Fruit fly (Drosophila melanogaster): Measurements from ENCODE around the gene CG32264.

CG32264 gene

dm6 chr3L:3809943-3810342 is 3.7 kb upstream of the CG32264 start, which contains the start of gene CG32262:
Gene CG32262, minus strand, starts transcription at chr3L:3810196.
- TF ChIP-seq Pif1B (GFP tag; optimal IDR thresholded peaks at IDR 0.05) (no peak), CG10348 (GFP tag; IDR thresholded peaks at IDR 0.05) (no peak), CG8301 (tag; optimal IDR thresholded peaks at IDR 0.05) (no peak), CG12605 (GFP tag; IDR thresholded peaks at IDR 0.05) (no peak), Snoo (tag; optimal IDR thresholded peaks at IDR 0.05) (no peak), CG9948 (tag; optimal IDR thresholded peaks at IDR 0.05) (no peak), CG17806 (tag; optimal IDR thresholded peaks at IDR 0.05) (no peak), CG15710 (tag; optimal IDR thresholded peaks at IDR 0.05) (no peak), D1 (tag; optimal IDR thresholded peaks at IDR 0.05) (no peak), CG13204 (GFP tag; optimal IDR thresholded peaks at IDR 0.05) (no peak), CG14655 (GFP tag; optimal IDR thresholded peaks at IDR 0.05) (no peak), gl (tag; optimal IDR thresholded peaks at IDR 0.05) (no peak), Ets98B (GFP tag; IDR thresholded peaks at IDR 0.05) (no peak), CG4496 (GFP tag; IDR thresholded peaks at IDR 0.05) (no peak)

- peak; percentile 73 for TF ChIP-seq CG15710 (tag; optimal IDR thresholded peaks at IDR 0.05)
- no peak for TF ChIP-seq EcR (GFP tag; optimal IDR thresholded peaks at IDR 0.05)
- TF ChIP-seq CG9948 (tag; optimal IDR thresholded peaks at IDR 0.05), result peak; percentile 21
- TF ChIP-seq Snoo (tag; optimal IDR thresholded peaks at IDR 0.05), result peak; percentile 59
- TF ChIP-seq CG34367 (tag; optimal IDR thresholded peaks at IDR 0.05), result peak; percentile 70
- no peak for TF ChIP-seq CG14655 (GFP tag; optimal IDR thresholded peaks at IDR 0.05)
- TF ChIP-seq CG8301 (tag; optimal IDR thresholded peaks at IDR 0.05), result peak; percentile 25
- TF ChIP-seq CG32121 (GFP tag; IDR thresholded peaks at IDR 0.05), result peak; percentile 60
- no peak for TF ChIP-seq D1 (tag; optimal IDR thresholded peaks at IDR 0.05)
- peak; percentile 57 for TF ChIP-seq CG8159 (tag; optimal IDR thresholded peaks at IDR 0.05)
- TF ChIP-seq CG13204 (GFP tag; optimal IDR thresholded peaks at IDR 0.05), result no peak
- peak; percentile 48 for TF ChIP-seq CG17806 (tag; optimal IDR thresholded peaks at IDR 0.05)
- TF ChIP-seq Pif1A (GFP tag; optimal IDR thresholded peaks at IDR 0.05), result no peak
- TF ChIP-seq CG12605 (GFP tag; IDR thresholded peaks at IDR 0.05), result peak; percentile 50; the same call in 1 of the 2 replicates
- TF ChIP-seq gl (tag; optimal IDR thresholded peaks at IDR 0.05), result no peak
- TF ChIP-seq CG4496 (GFP tag; IDR thresholded peaks at IDR 0.05), result peak; percentile 83
- 0 out of 2 replicates have a peak, but pooled peaks have one; percentile 9 for TF ChIP-seq rn (GFP tag; IDR thresholded peaks at IDR 0.05)
- peak; percentile 85; the same call in 2 of the 3 replicates for TF ChIP-seq fd96Ca (GFP tag; IDR thresholded peaks at IDR 0.05)
- peak; percentile 73 for TF ChIP-seq Ets98B (GFP tag; IDR thresholded peaks at IDR 0.05)
- no peak for TF ChIP-seq CG10348 (GFP tag; IDR thresholded peaks at IDR 0.05)
- TF ChIP-seq Pif1B (GFP tag; optimal IDR thresholded peaks at IDR 0.05), result no peak
Measured at dm6 chr3L:3802677-3803076, 3.6 kb downstream of the CG32264 start.

dm6 chr3L:3801813-3802212 is 4.4 kb downstream of the CG32264 start:
- no peak for TF ChIP-seq CG4496 (GFP tag; IDR thresholded peaks at IDR 0.05)
- no peak for TF ChIP-seq Snoo (tag; optimal IDR thresholded peaks at IDR 0.05)
- no peak for TF ChIP-seq CG12605 (GFP tag; IDR thresholded peaks at IDR 0.05)
- TF ChIP-seq CG9948 (tag; optimal IDR thresholded peaks at IDR 0.05), result no peak
- TF ChIP-seq rn (GFP tag; IDR thresholded peaks at IDR 0.05), result no peak
- no peak for TF ChIP-seq Pif1B (GFP tag; optimal IDR thresholded peaks at IDR 0.05)
- TF ChIP-seq CG17806 (tag; optimal IDR thresholded peaks at IDR 0.05), result no peak
- TF ChIP-seq CG10348 (GFP tag; IDR thresholded peaks at IDR 0.05), result no peak
- no peak for TF ChIP-seq EcR (GFP tag; optimal IDR thresholded peaks at IDR 0.05)
- TF ChIP-seq gl (tag; optimal IDR thresholded peaks at IDR 0.05), result no peak
- peak; percentile 28 for TF ChIP-seq CG8159 (tag; optimal IDR thresholded peaks at IDR 0.05)
- TF ChIP-seq CG13204 (GFP tag; optimal IDR thresholded peaks at IDR 0.05), result no peak
- no peak for TF ChIP-seq fd96Ca (GFP tag; IDR thresholded peaks at IDR 0.05)
- no peak for TF ChIP-seq D1 (tag; optimal IDR thresholded peaks at IDR 0.05)
- no peak for TF ChIP-seq CG15710 (tag; optimal IDR thresholded peaks at IDR 0.05)
- no peak for TF ChIP-seq Ets98B (GFP tag; IDR thresholded peaks at IDR 0.05)
- no peak for TF ChIP-seq CG34367 (tag; optimal IDR thresholded peaks at IDR 0.05)
- peak; percentile 26 for TF ChIP-seq Pif1A (GFP tag; optimal IDR thresholded peaks at IDR 0.05)
- no peak for TF ChIP-seq CG32121 (GFP tag; IDR thresholded peaks at IDR 0.05)
- TF ChIP-seq CG14655 (GFP tag; optimal IDR thresholded peaks at IDR 0.05), result no peak
- peak; percentile 16 for TF ChIP-seq CG8301 (tag; optimal IDR thresholded peaks at IDR 0.05)

- TF ChIP-seq Ets98B (GFP tag; IDR thresholded peaks at IDR 0.05) (no peak), D1 (tag; optimal IDR thresholded peaks at IDR 0.05) (no peak), CG10348 (GFP tag; IDR thresholded peaks at IDR 0.05) (no peak), CG8159 (tag; optimal IDR thresholded peaks at IDR 0.05) (peak; percentile 25), fd96Ca (GFP tag; IDR thresholded peaks at IDR 0.05) (peak; percentile 29; the same call in 1 of the 3 replicates), Snoo (tag; optimal IDR thresholded peaks at IDR 0.05) (no peak), Pif1A (GFP tag; optimal IDR thresholded peaks at IDR 0.05) (no peak), EcR (GFP tag; optimal IDR thresholded peaks at IDR 0.05) (no peak), CG14655 (GFP tag; optimal IDR thresholded peaks at IDR 0.05) (no peak), CG17806 (tag; optimal IDR thresholded peaks at IDR 0.05) (peak; percentile 39), CG15710 (tag; optimal IDR thresholded peaks at IDR 0.05) (peak; percentile 11), rn (GFP tag; IDR thresholded peaks at IDR 0.05) (no peak), CG8301 (tag; optimal IDR thresholded peaks at IDR 0.05) (peak; percentile 16), Pif1B (GFP tag; optimal IDR thresholded peaks at IDR 0.05) (no peak)
Measured at dm6 chr3L:3801343-3801742, 4.9 kb downstream of the CG32264 start.

dm6 chr3L:3799766-3800165 is 6.5 kb downstream of the CG32264 start:
- no peak for TF ChIP-seq Pif1A (GFP tag; optimal IDR thresholded peaks at IDR 0.05)
- TF ChIP-seq CG17806 (tag; optimal IDR thresholded peaks at IDR 0.05), result no peak
- TF ChIP-seq Ets98B (GFP tag; IDR thresholded peaks at IDR 0.05), result 0 out of 2 replicates have a peak, but pooled peaks have one; percentile 24
- TF ChIP-seq CG4496 (GFP tag; IDR thresholded peaks at IDR 0.05), result peak; percentile 58; the same call in 2 of the 3 replicates
- no peak for TF ChIP-seq CG15710 (tag; optimal IDR thresholded peaks at IDR 0.05)
- TF ChIP-seq Pif1B (GFP tag; optimal IDR thresholded peaks at IDR 0.05), result no peak
- TF ChIP-seq CG32121 (GFP tag; IDR thresholded peaks at IDR 0.05), result peak; percentile 54; the same call in 1 of the 2 replicates
- TF ChIP-seq CG34367 (tag; optimal IDR thresholded peaks at IDR 0.05), result no peak
- no peak for TF ChIP-seq Snoo (tag; optimal IDR thresholded peaks at IDR 0.05)
- 0 out of 2 replicates have a peak, but pooled peaks have one; percentile 17 for TF ChIP-seq CG12605 (GFP tag; IDR thresholded peaks at IDR 0.05)
- peak; percentile 49; the same call in 2 of the 3 replicates for TF ChIP-seq fd96Ca (GFP tag; IDR thresholded peaks at IDR 0.05)
- TF ChIP-seq CG8159 (tag; optimal IDR thresholded peaks at IDR 0.05), result no peak
